Worm (Caenorhabditis elegans) whole organism, midembryonic: ENCODE results near the gene C09G9.3.

Experiments
- flt-1 ChIP-seq: fragments of 200-800 bp; sonication (Bioruptor generic); IDR thresholded peaks from 2 replicates; pipeline ENCODE4 v1.3.6; 2022; ENCODE audit warnings: missing genetic modification characterization, missing compliant biosample characterization
- klf-2 ChIP-seq: fragments of 200-800 bp; sonication (Bioruptor generic); conservative IDR thresholded peaks from 2 replicates; pipeline ENCODE4 v1.3.6; 2022; ENCODE audit warnings: missing genetic modification reagents, missing genetic modification characterization, missing compliant biosample characterization
- ref-1 ChIP-seq: fragments of 200-800 bp; sonication (Bioruptor generic); conservative IDR thresholded peaks from 2 replicates; pipeline ENCODE4 v1.3.6; 2022; ENCODE audit warnings: missing genetic modification reagents, missing genetic modification characterization, missing compliant biosample characterization

DNA sequence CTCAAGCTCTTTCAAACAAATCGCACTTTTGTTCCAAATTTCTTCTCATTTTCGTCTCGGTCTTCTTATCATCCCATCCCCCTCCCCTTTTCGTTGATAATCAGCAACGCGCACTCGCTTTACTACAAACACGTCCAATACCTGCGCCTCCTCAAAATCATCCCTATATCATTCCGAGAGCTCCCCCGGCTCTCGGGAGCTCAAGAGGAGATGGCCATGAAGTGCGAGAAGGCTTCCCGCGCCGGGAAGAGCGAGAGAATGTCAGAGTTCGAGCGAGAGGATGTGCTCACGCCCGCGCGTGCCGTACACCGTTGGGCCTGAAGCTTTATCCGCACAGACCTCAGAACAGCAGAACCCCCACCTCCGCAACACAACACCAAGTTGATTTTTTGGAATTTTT lies 22.1 kb downstream of the C09G9.3 start:
- TF ChIP-seq klf-2 (no peak), ref-1 (GFP tag; lab: Robert Waterston, UW) (no peak), flt-1 (GFP tag; lab: Robert Waterston, UW) (no peak)
